Worm (Caenorhabditis elegans) whole organism, early embryonic: ENCODE measurements around the gene gck-3.

Experiments used
- B0310.2 ChIP-seq: sonication (generic microtip); optimal IDR thresholded peaks from 2 replicates; lab custom pipeline; 2016; ENCODE audit warnings: mild to moderate bottlenecking, missing genetic modification characterization, missing compliant biosample characterization
- F13C5.2 ChIP-seq: sonication (generic microtip); optimal IDR thresholded peaks from 2 replicates; lab custom pipeline; 2017; ENCODE audit warnings: mild to moderate bottlenecking, missing genetic modification characterization, inconsistent platforms, missing compliant biosample characterization
- aly-1 ChIP-seq: sonication (generic microtip); optimal IDR thresholded peaks from 2 replicates; lab custom pipeline; 2016; ENCODE audit warnings: missing genetic modification characterization, missing compliant biosample characterization
- ama-1 ChIP-seq: fragments of 150-350 bp; optimal IDR thresholded peaks from 2 replicates; lab custom pipeline; 2014
- ceh-36 ChIP-seq: sonication (generic microtip); optimal IDR thresholded peaks from 2 replicates; lab custom pipeline; 2016; ENCODE audit warnings: missing genetic modification characterization, inconsistent platforms, missing compliant biosample characterization
- flt-1 ChIP-seq: fragments of 200-800 bp; sonication (Bioruptor generic); IDR thresholded peaks from 2 replicates; pipeline ENCODE4 v1.3.6; 2022; ENCODE audit warnings: missing genetic modification characterization, missing compliant biosample characterization
- pes-1 ChIP-seq: fragments of 200-800 bp; sonication (Bioruptor generic); IDR thresholded peaks from 2 replicates; pipeline ENCODE4 v1.3.6; 2022; ENCODE audit warnings: missing genetic modification reagents, missing genetic modification characterization, missing compliant biosample characterization
- tbx-11 ChIP-seq: fragments of 200-800 bp; sonication (Bioruptor generic); IDR thresholded peaks from 2 replicates; pipeline ENCODE4 v1.3.6; 2022; ENCODE audit warnings: missing genetic modification characterization, missing compliant biosample characterization

DNA sequence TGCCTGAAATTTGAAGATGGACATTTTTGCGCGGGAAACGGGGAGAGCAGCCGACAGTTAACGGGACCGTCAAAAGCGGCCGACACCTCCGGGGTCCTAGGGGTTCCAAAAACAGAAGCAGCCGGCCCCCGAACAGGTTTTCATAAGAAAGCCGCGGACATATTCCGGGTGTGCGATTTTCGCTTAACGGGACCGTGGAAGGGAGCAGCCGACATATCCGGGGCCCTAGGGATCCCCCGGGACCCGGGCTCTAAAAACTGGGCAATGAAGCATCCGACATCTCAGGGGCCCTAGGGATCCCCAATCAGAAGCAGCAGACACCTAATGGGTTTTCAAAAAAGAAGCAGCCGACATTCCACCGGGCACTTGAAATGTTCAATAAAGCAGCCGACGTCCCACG lies 4.1 kb downstream of the gck-3 start:
- TF ChIP-seq flt-1 (GFP tag; lab: Robert Waterston, UW) (no peak), ceh-36 (tag; lab: Kevin White, UChicago) (no peak), tbx-11 (GFP tag; lab: Robert Waterston, UW) (no peak), ama-1 (lab: Kevin White, UChicago) (no peak), aly-1 (tag; lab: Kevin White, UChicago) (no peak), B0310.2 (tag; lab: Kevin White, UChicago) (no peak), pes-1 (GFP tag; lab: Robert Waterston, UW) (no peak), F13C5.2 (tag; lab: Kevin White, UChicago) (no peak)
